Worm (Caenorhabditis elegans): ENCODE measurements around the gene asna-1.

DNA sequence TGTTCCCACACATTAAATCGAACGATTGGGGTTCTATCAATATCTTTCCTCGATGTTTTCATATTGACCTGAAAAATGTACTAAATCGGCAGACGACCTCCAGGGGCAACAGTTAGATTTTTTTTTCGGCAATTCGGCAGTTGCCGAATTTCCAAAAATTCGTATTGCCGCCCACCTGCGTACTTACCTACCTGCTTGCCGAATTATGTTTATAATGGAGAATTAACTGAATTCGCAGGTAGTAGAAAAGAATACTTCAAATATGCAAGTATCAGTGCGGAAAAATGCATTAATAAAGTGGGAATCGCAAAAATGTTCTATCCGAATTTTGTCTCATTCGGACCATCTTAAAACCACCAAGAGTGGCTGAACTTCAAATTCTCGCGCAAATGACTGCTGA is 25.2 kb upstream of the asna-1 start:
- TF ChIP-seq ztf-23 (GFP tag; IDR thresholded peaks at IDR 0.05) (no peak), med-1 (GFP tag; optimal IDR thresholded peaks at IDR 0.05; ENCODE audit: insufficient read depth) (no peak), ztf-29 (GFP tag; IDR thresholded peaks at IDR 0.05) (no peak), cog-1 (tag; optimal IDR thresholded peaks at IDR 0.05) (no peak), T22C8.4 (GFP tag; IDR thresholded peaks at IDR 0.05) (no peak), ref-1 (GFP tag; conservative IDR thresholded peaks at IDR 0.05) (no peak)

All from whole organism, midembryonic.